Worm (Caenorhabditis elegans): ENCODE results near the gene rer-1.

rer-1 gene

DNA sequence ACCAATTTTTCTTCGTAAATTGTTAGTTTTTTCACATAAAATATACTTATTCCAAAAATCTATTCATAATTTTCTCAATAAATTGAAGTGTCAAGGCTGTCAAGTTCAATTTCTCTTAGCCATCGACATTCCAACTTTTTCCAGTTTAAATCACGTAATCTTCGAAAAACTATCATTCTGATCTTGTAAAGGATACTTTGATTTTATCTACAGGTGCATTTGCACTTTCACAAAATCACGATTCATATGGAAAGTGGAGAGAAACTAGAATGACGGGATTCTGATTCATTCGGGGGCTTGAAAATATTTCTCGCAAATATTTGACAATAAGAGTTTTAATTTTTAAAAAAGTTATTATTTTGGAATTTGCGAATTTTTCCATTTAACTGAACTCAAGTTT lies 42.1 kb downstream of the rer-1 start:
- TF ChIP-seq K09A11.1 (tag; optimal IDR thresholded peaks at IDR 0.05; ENCODE audit: insufficient read depth) (no peak), ceh-31 (tag; optimal IDR thresholded peaks at IDR 0.05) (no peak), T23F11.4 (GFP tag; optimal IDR thresholded peaks at IDR 0.05) (no peak), zip-5 (tag; optimal IDR thresholded peaks at IDR 0.05) (no peak), ceh-34 (tag; optimal IDR thresholded peaks at IDR 0.05) (no peak)

DNA sequence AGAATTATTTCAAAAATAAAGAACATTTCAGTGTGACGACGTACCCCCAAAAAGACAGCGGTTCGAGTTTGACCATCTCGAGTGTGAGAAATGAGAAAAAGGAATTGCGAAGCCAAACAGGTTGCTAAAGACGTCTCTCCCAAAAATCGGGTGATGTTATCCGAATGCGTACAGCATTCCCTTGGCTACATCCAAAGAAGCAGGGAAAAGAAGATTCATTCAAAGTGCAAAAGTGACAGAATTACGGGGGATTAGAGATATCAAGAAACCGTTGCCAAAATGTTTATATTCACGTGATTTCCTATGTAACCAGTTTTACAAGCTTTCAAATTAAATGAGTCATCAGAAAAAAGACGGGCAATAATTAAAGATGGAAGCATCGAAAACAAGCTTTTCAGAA lies 42.8 kb downstream of the rer-1 start:
- no peak for TF ChIP-seq nhr-11 (tag; optimal IDR thresholded peaks at IDR 0.05)
- no peak for TF ChIP-seq lin-11 (tag; optimal IDR thresholded peaks at IDR 0.05)
- no peak for TF ChIP-seq syd-9 (tag; optimal IDR thresholded peaks at IDR 0.05)

DNA sequence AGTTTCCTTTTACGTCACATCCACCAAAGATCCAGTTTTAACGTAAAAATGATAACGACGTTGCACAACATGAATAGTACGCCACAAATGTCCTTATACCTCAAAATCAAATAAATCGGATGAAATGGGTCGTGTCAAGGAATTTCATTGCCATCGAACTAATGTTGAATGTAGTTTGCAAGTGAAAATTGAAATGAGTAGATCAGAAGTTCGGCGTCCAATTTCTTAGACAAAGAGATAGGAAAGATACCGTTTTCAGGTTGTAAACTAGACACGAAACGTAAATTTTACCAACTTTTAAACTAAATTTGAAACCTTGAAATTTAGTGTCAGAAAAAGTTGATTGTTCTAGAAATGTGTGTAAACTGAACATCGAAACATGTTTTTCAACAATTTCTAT lies 43.7 kb downstream of the rer-1 start:
- TF ChIP-seq C38D4.7 (GFP tag; optimal IDR thresholded peaks at IDR 0.05) (no peak), pat-9 (tag; optimal IDR thresholded peaks at IDR 0.05) (no peak), C08G9.2 (tag; optimal IDR thresholded peaks at IDR 0.05) (no peak), rnt-1 (tag; optimal IDR thresholded peaks at IDR 0.05) (no peak), ceh-9 (tag; optimal IDR thresholded peaks at IDR 0.05) (no peak), ceh-18 (tag; optimal IDR thresholded peaks at IDR 0.05) (no peak), nhr-232 (tag; optimal IDR thresholded peaks at IDR 0.05) (no peak), elt-4 (tag; optimal IDR thresholded peaks at IDR 0.05) (no peak), odd-2 (tag; optimal IDR thresholded peaks at IDR 0.05) (no peak), lin-11 (tag; optimal IDR thresholded peaks at IDR 0.05) (no peak), ceh-2 (tag; optimal IDR thresholded peaks at IDR 0.05) (no peak), unc-42 (tag; optimal IDR thresholded peaks at IDR 0.05) (no peak), sox-2 (GFP tag; IDR thresholded peaks at IDR 0.05) (no peak)

DNA sequence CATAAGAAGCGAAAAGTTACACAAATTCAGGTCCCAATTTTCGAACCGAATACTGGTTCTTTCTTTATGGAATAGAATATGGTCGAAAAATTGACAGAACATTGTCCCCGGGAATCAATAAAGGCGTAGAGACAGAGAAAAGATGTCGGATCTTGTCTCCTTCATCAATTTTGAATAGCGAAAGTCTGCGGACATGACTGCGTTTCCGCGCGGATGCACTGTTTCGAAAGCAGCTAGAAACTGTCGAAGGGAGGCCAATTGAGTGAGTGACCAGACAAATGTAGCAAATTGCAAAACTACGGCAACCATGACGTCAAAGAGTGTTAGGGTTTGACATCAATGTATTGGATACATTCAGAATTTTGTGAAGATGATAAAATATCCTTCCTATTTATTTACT lies 45.4 kb downstream of the rer-1 start:
- TF ChIP-seq pqm-1 (tag; optimal IDR thresholded peaks at IDR 0.05) (no peak), hlh-30 (tag; optimal IDR thresholded peaks at IDR 0.05; ENCODE audit: insufficient read depth) (no peak), hlh-13 (GFP tag; optimal IDR thresholded peaks at IDR 0.05) (no peak), sox-4 (tag; optimal IDR thresholded peaks at IDR 0.05) (no peak), ttx-3 (tag; optimal IDR thresholded peaks at IDR 0.05) (no peak), npax-4 (tag; optimal IDR thresholded peaks at IDR 0.05) (no peak), ceh-22 (tag; optimal IDR thresholded peaks at IDR 0.05) (no peak), ceh-30 (tag; optimal IDR thresholded peaks at IDR 0.05) (no peak), K02D7.2 (tag; optimal IDR thresholded peaks at IDR 0.05) (no peak), T23F11.4 (GFP tag; optimal IDR thresholded peaks at IDR 0.05) (no peak), elt-4 (tag; optimal IDR thresholded peaks at IDR 0.05) (no peak), nhr-232 (tag; optimal IDR thresholded peaks at IDR 0.05) (no peak), C08G9.2 (tag; optimal IDR thresholded peaks at IDR 0.05) (no peak), ztf-16 (tag; optimal IDR thresholded peaks at IDR 0.05) (no peak), ceh-14 (tag; optimal IDR thresholded peaks at IDR 0.05) (no peak)

DNA sequence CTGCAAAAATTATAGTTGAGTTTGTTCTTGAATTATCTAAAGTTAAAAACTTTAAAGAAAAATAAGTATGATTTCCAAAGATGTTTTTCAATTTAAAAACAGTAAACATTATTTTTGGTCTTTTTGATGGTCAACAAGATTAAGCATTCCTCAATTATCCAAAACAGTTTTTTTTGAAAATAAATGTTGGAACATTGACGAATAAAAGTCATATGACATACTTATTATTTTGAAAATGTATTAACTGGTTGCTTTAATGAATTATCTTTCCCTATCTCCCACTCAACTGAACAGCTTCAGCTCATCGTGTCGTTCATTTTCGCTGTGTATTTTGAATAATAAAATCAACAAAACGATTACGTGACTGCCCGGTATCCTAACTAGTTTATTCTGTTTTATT lies 45.9 kb downstream of the rer-1 start:
- TF ChIP-seq hlh-30 (tag; optimal IDR thresholded peaks at IDR 0.05; ENCODE audit: insufficient read depth): no peak
- TF ChIP-seq F13H6.1 (tag; optimal IDR thresholded peaks at IDR 0.05): no peak
- no peak for TF ChIP-seq ahr-1 (tag; optimal IDR thresholded peaks at IDR 0.05)
- TF ChIP-seq ceh-6 (GFP tag; optimal IDR thresholded peaks at IDR 0.05): no peak
- no peak for TF ChIP-seq pros-1 (tag; optimal IDR thresholded peaks at IDR 0.05)
- TF ChIP-seq zip-5 (tag; optimal IDR thresholded peaks at IDR 0.05): no peak
- no peak for TF ChIP-seq ceh-18 (tag; optimal IDR thresholded peaks at IDR 0.05)
- no peak for TF ChIP-seq ref-2 (tag; optimal IDR thresholded peaks at IDR 0.05)
- TF ChIP-seq mec-3 (tag; optimal IDR thresholded peaks at IDR 0.05; ENCODE audit: borderline replicate concordance): no peak
- no peak for TF ChIP-seq fax-1 (tag; optimal IDR thresholded peaks at IDR 0.05)
- no peak for TF ChIP-seq hlh-13 (GFP tag; optimal IDR thresholded peaks at IDR 0.05)
- no peak for TF ChIP-seq C38D4.7 (GFP tag; optimal IDR thresholded peaks at IDR 0.05)
- TF ChIP-seq hlh-8 (tag; optimal IDR thresholded peaks at IDR 0.05): no peak

Measured in whole organism, late embryonic.